Fruit fly (Drosophila melanogaster) whole organism, embryonic: ENCODE results near the gene CG15322.

Experiments used
- Abd-B ChIP-seq: fragments of 200-800 bp; sonication (Bioruptor generic); optimal IDR thresholded peaks from 2 replicates; lab custom pipeline; 2018; ENCODE audit warnings: missing biosample characterization, mild to moderate bottlenecking, missing genetic modification characterization, moderate library complexity
- Antp ChIP-seq: fragments of 200-800 bp; sonication (Bioruptor generic); optimal IDR thresholded peaks from 3 replicates; lab custom pipeline; 2016; ENCODE audit warnings: missing biosample characterization, missing genetic modification characterization
- Blimp-1 ChIP-seq: fragments of 200-800 bp; sonication (Bioruptor generic); optimal IDR thresholded peaks from 3 replicates; lab custom pipeline; 2018; ENCODE audit warnings: missing biosample characterization, missing genetic modification characterization, mild to moderate bottlenecking, moderate library complexity, missing genetic modification reagents
- CG10431 ChIP-seq: fragments of 200-800 bp; sonication (Bioruptor generic); optimal IDR thresholded peaks from 3 replicates; lab custom pipeline; 2018; ENCODE audit warnings: missing biosample characterization, mild to moderate bottlenecking, missing genetic modification characterization
- CG11456 ChIP-seq: fragments of 200-800 bp; sonication (Bioruptor generic); IDR thresholded peaks from 3 replicates; pipeline ENCODE4 v1.3.6; 2022; ENCODE audit warnings: missing biosample characterization, missing genetic modification characterization
- CG12219 ChIP-seq: fragments of 200-800 bp; sonication (Bioruptor generic); optimal IDR thresholded peaks from 3 replicates; lab custom pipeline; 2018; ENCODE audit warnings: missing biosample characterization, mild to moderate bottlenecking, missing genetic modification characterization
- CG15073 ChIP-seq: fragments of 200-800 bp; sonication (Bioruptor generic); optimal IDR thresholded peaks from 2 replicates; lab custom pipeline; 2016; ENCODE audit warnings: missing biosample characterization, missing genetic modification characterization
- CG1832 ChIP-seq: fragments of 200-800 bp; sonication (Bioruptor generic); optimal IDR thresholded peaks from 2 replicates; lab custom pipeline; 2017; ENCODE audit warnings: missing biosample characterization, mild to moderate bottlenecking, missing genetic modification characterization, inconsistent platforms
- CG31388 ChIP-seq: fragments of 200-800 bp; sonication (Bioruptor generic); optimal IDR thresholded peaks from 2 replicates; lab custom pipeline; 2016; ENCODE audit warnings: missing biosample characterization, missing genetic modification characterization
- CG32767 ChIP-seq: fragments of 200-800 bp; sonication (Bioruptor generic); IDR thresholded peaks from 2 replicates; pipeline ENCODE4 v1.3.6; 2022; ENCODE audit warnings: missing biosample characterization, missing genetic modification characterization
- CG3281 ChIP-seq: fragments of 200-800 bp; sonication (Bioruptor generic); optimal IDR thresholded peaks from 3 replicates; lab custom pipeline; 2017; ENCODE audit warnings: missing biosample characterization, mild to moderate bottlenecking, missing genetic modification characterization
- CG3995 ChIP-seq: fragments of 200-800 bp; sonication (Bioruptor generic); optimal IDR thresholded peaks from 3 replicates; lab custom pipeline; 2016; ENCODE audit warnings: missing biosample characterization, missing genetic modification characterization
- CG4328 ChIP-seq: fragments of 200-800 bp; sonication (Bioruptor generic); optimal IDR thresholded peaks from 3 replicates; lab custom pipeline; 2017; ENCODE audit warnings: missing biosample characterization, missing genetic modification reagents, missing genetic modification characterization
- CG5180 ChIP-seq: fragments of 200-800 bp; sonication (Bioruptor generic); optimal IDR thresholded peaks from 3 replicates; lab custom pipeline; 2017; ENCODE audit warnings: missing biosample characterization, missing genetic modification characterization, mild to moderate bottlenecking, moderate library complexity, missing genetic modification reagents
- CG6683 ChIP-seq: fragments of 200-800 bp; sonication (Bioruptor generic); optimal IDR thresholded peaks from 2 replicates; lab custom pipeline; 2017; ENCODE audit warnings: missing biosample characterization, mild to moderate bottlenecking, missing genetic modification characterization, missing genetic modification reagents
- CG7928 ChIP-seq: fragments of 200-800 bp; sonication (Bioruptor generic); optimal IDR thresholded peaks from 2 replicates; lab custom pipeline; 2017; ENCODE audit warnings: missing biosample characterization, mild to moderate bottlenecking, missing genetic modification characterization
- CG8281 ChIP-seq: fragments of 200-800 bp; sonication (Bioruptor generic); optimal IDR thresholded peaks from 2 replicates; lab custom pipeline; 2018; ENCODE audit warnings: missing biosample characterization, mild to moderate bottlenecking, missing genetic modification characterization, moderate library complexity
- CG8388 ChIP-seq: fragments of 200-800 bp; sonication (Bioruptor generic); optimal IDR thresholded peaks from 2 replicates; lab custom pipeline; 2019; ENCODE audit warnings: missing biosample characterization, mild to moderate bottlenecking, missing genetic modification characterization, moderate library complexity
- CG9437 ChIP-seq: fragments of 200-800 bp; sonication (Bioruptor generic); optimal IDR thresholded peaks from 2 replicates; lab custom pipeline; 2018; ENCODE audit warnings: missing biosample characterization, mild to moderate bottlenecking, missing genetic modification characterization
- Fer1 ChIP-seq: fragments of 200-800 bp; sonication (Bioruptor generic); optimal IDR thresholded peaks from 2 replicates; lab custom pipeline; 2017; ENCODE audit warnings: missing biosample characterization, mild to moderate bottlenecking, missing genetic modification characterization
- Gug ChIP-seq: fragments of 200-800 bp; sonication (Bioruptor generic); IDR thresholded peaks from 4 replicates; pipeline ENCODE4 v1.3.6; 2022; ENCODE audit warnings: missing biosample characterization, missing genetic modification characterization
- HmgD ChIP-seq: fragments of 200-800 bp; sonication (Bioruptor generic); optimal IDR thresholded peaks from 3 replicates; lab custom pipeline; 2016; ENCODE audit warnings: missing biosample characterization, missing genetic modification characterization
- HmgZ ChIP-seq: fragments of 200-800 bp; sonication (Bioruptor generic); optimal IDR thresholded peaks from 2 replicates; lab custom pipeline; 2018; ENCODE audit warnings: missing biosample characterization, mild to moderate bottlenecking, missing genetic modification characterization
- Kr ChIP-seq: fragments of 200-800 bp; sonication (Bioruptor generic); optimal IDR thresholded peaks from 2 replicates; lab custom pipeline; 2017; ENCODE audit warnings: missing biosample characterization, mild to moderate bottlenecking, missing genetic modification characterization
- Meics ChIP-seq: fragments of 200-800 bp; sonication (Bioruptor generic); optimal IDR thresholded peaks from 2 replicates; lab custom pipeline; 2017; ENCODE audit warnings: missing biosample characterization, mild to moderate bottlenecking, missing genetic modification characterization
- Pdp1 ChIP-seq, 2 experiments: fragments of 200-800 bp; sonication (Bioruptor generic); optimal IDR thresholded peaks; 3 replicates each; lab custom pipeline; 2016; ENCODE audit warnings: missing biosample characterization in 2 of 2, missing genetic modification characterization in 2 of 2, mild to moderate bottlenecking in 1 of 2, moderate library complexity in 1 of 2
- Ptx1 ChIP-seq: fragments of 200-800 bp; sonication (Bioruptor generic); IDR thresholded peaks from 2 replicates; pipeline ENCODE4 v1.3.6; 2022; ENCODE audit warnings: missing biosample characterization, missing genetic modification characterization
- Ravus ChIP-seq: fragments of 200-800 bp; sonication (Bioruptor generic); IDR thresholded peaks from 2 replicates; pipeline ENCODE4 v1.3.6; 2022; ENCODE audit warnings: missing biosample characterization, missing genetic modification characterization
- Six4 ChIP-seq: fragments of 200-800 bp; sonication (Bioruptor generic); optimal IDR thresholded peaks from 2 replicates; lab custom pipeline; 2016; ENCODE audit warnings: missing biosample characterization, missing genetic modification characterization
- ab ChIP-seq: fragments of 200-800 bp; sonication (Bioruptor generic); optimal IDR thresholded peaks from 2 replicates; lab custom pipeline; 2016; ENCODE audit warnings: missing biosample characterization, missing genetic modification characterization
- al ChIP-seq: fragments of 200-800 bp; sonication (Bioruptor generic); IDR thresholded peaks from 2 replicates; pipeline ENCODE4 v1.3.6; 2022; ENCODE audit warnings: missing biosample characterization, missing genetic modification characterization
- ase ChIP-seq: fragments of 200-800 bp; sonication (Bioruptor generic); IDR thresholded peaks from 3 replicates; pipeline ENCODE4 v1.3.6; 2022; ENCODE audit warnings: missing biosample characterization, missing genetic modification characterization
- ash1 ChIP-seq: fragments of 200-800 bp; sonication (Bioruptor generic); optimal IDR thresholded peaks from 2 replicates; lab custom pipeline; 2018; ENCODE audit warnings: missing biosample characterization, mild to moderate bottlenecking, missing genetic modification characterization
- crp ChIP-seq, 2 experiments: fragments of 200-800 bp; sonication (Bioruptor generic); optimal IDR thresholded peaks; 2 replicates in 1 of 2; 3 replicates in 1 of 2; lab custom pipeline; 2017; ENCODE audit warnings: missing biosample characterization in 2 of 2, missing genetic modification characterization in 2 of 2, mild to moderate bottlenecking in 1 of 2, moderate library complexity in 1 of 2
- eyg ChIP-seq: fragments of 200-800 bp; sonication (Bioruptor generic); optimal IDR thresholded peaks from 3 replicates; lab custom pipeline; 2016; ENCODE audit warnings: missing biosample characterization, missing genetic modification characterization
- fru ChIP-seq: fragments of >200 bp; optimal IDR thresholded peaks from 2 replicates; lab custom pipeline; 2017
- gcm ChIP-seq: fragments of 200-800 bp; sonication (Bioruptor generic); optimal IDR thresholded peaks from 2 replicates; lab custom pipeline; 2019; ENCODE audit warnings: missing biosample characterization, mild to moderate bottlenecking, missing genetic modification characterization, moderate library complexity
- gro ChIP-seq: fragments of 200-800 bp; sonication (Bioruptor generic); optimal IDR thresholded peaks from 2 replicates; lab custom pipeline; 2016; ENCODE audit warnings: missing biosample characterization, missing genetic modification characterization
- jumu ChIP-seq: fragments of 200-800 bp; sonication (Bioruptor generic); optimal IDR thresholded peaks from 3 replicates; lab custom pipeline; 2016; ENCODE audit warnings: missing biosample characterization, missing genetic modification characterization
- mld ChIP-seq: fragments of 200-800 bp; sonication (Bioruptor generic); IDR thresholded peaks from 3 replicates; pipeline ENCODE4 v1.3.6; 2022; ENCODE audit warnings: missing biosample characterization, missing genetic modification characterization; ENCODE audit not compliant: partially characterized antibody
- pros ChIP-seq: fragments of 200-800 bp; sonication (Bioruptor generic); optimal IDR thresholded peaks from 3 replicates; lab custom pipeline; 2019; ENCODE audit warnings: missing biosample characterization, mild to moderate bottlenecking, missing genetic modification characterization, moderate library complexity
- sens ChIP-seq: fragments of 200-800 bp; sonication (Bioruptor generic); peaks from one replicate; lab custom pipeline; 2016; ENCODE audit warnings: missing biosample characterization, missing genetic modification characterization
- sim ChIP-seq: fragments of 200-800 bp; sonication (Bioruptor generic); IDR thresholded peaks from 2 replicates; pipeline ENCODE4 v1.3.6; 2022; ENCODE audit warnings: missing biosample characterization, missing genetic modification characterization
- slbo ChIP-seq: fragments of 200-800 bp; sonication (Bioruptor generic); IDR thresholded peaks from 2 replicates; pipeline ENCODE4 v1.3.6; 2022; ENCODE audit warnings: missing biosample characterization, missing genetic modification characterization
- sna ChIP-seq: fragments of 200-800 bp; sonication (Bioruptor generic); IDR thresholded peaks from 2 replicates; pipeline ENCODE4 v1.3.6; 2022; ENCODE audit warnings: missing biosample characterization, missing genetic modification characterization; ENCODE audit not compliant: partially characterized antibody
- stwl ChIP-seq: fragments of 200-800 bp; sonication (Bioruptor generic); optimal IDR thresholded peaks from 3 replicates; lab custom pipeline; 2018; ENCODE audit warnings: missing biosample characterization, mild to moderate bottlenecking, missing genetic modification characterization, moderate library complexity
- unpg ChIP-seq: fragments of 200-800 bp; sonication (Bioruptor generic); optimal IDR thresholded peaks from 3 replicates; lab custom pipeline; 2018; ENCODE audit warnings: missing biosample characterization, mild to moderate bottlenecking, missing genetic modification characterization, moderate library complexity
- wek ChIP-seq: fragments of 200-800 bp; sonication (Bioruptor generic); optimal IDR thresholded peaks from 3 replicates; lab custom pipeline; 2018; ENCODE audit warnings: missing biosample characterization, mild to moderate bottlenecking, missing genetic modification characterization, moderate library complexity

Gene CG15322

dm6 chrX:20165773-20166412 is 32.5 kb downstream of the CG15322 start, which contains the start of gene Phf7 (continued):
- TF ChIP-seq Abd-B (peak; percentile 85), mld (GFP tag; lab: Robert Waterston, UW) (peak; percentile 65; the same call in 1 of the 3 replicates), CG3995 (GFP tag; lab: Kevin White, UChicago) (peak; percentile 12), Pdp1 (GFP tag; optimal IDR thresholded peaks at IDR 0.05; lab: Kevin White, UChicago) (no peak), CG31388 (GFP tag; lab: Kevin White, UChicago) (no peak), HmgD (GFP tag; lab: Kevin White, UChicago) (peak; percentile 34), Blimp-1 (GFP tag; lab: Kevin White, UChicago) (no peak), CG12219 (no peak), CG15073 (GFP tag; lab: Kevin White, UChicago) (no peak), gro (no peak), CG1832 (GFP tag; lab: Kevin White, UChicago) (no peak), sens (GFP tag; lab: Kevin White, UChicago) (peak; percentile 53), Fer1 (no peak), CG3281 (GFP tag; lab: Kevin White, UChicago) (no peak), gcm (no peak), CG8388 (GFP tag; lab: Kevin White, UChicago) (no peak), Ptx1 (GFP tag; lab: Robert Waterston, UW) (no peak), al (GFP tag; lab: Robert Waterston, UW) (no peak), CG11456 (GFP tag; lab: Robert Waterston, UW) (no peak), CG7928 (GFP tag; lab: Kevin White, UChicago) (no peak), crp (GFP tag; optimal IDR thresholded peaks at IDR 0.05; lab: Kevin White, UChicago) (no peak), CG6683 (GFP tag; lab: Kevin White, UChicago) (no peak), unpg (GFP tag; lab: Kevin White, UChicago) (no peak), CG5180 (GFP tag; lab: Kevin White, UChicago) (no peak), eyg (GFP tag; lab: Kevin White, UChicago) (no peak), CG4328 (GFP tag; lab: Kevin White, UChicago) (no peak), Kr (no peak), slbo (peak; percentile 11; the same call in 1 of the 2 replicates), Six4 (GFP tag; lab: Kevin White, UChicago) (no peak), ash1 (GFP tag; lab: Kevin White, UChicago) (no peak), sim (GFP tag; lab: Robert Waterston, UW) (no peak), HmgZ (peak; percentile 1), ab (GFP tag; lab: Kevin White, UChicago) (no peak), CG8281 (tag; lab: Kevin White, UChicago) (no peak), pros (GFP tag; lab: Kevin White, UChicago) (no peak), wek (no peak), ase (GFP tag; lab: Robert Waterston, UW) (no peak), Antp (GFP tag; lab: Kevin White, UChicago) (no peak), Gug (GFP tag; lab: Robert Waterston, UW) (no peak), fru (no peak), CG9437 (GFP tag; lab: Kevin White, UChicago) (no peak), jumu (peak; percentile 18), CG32767 (no peak), stwl (tag; lab: Kevin White, UChicago) (peak; percentile 74), Meics (GFP tag; lab: Kevin White, UChicago) (no peak), Ravus (GFP tag; lab: Robert Waterston, UW) (no peak), CG10431 (GFP tag; lab: Kevin White, UChicago) (no peak), sna (GFP tag; lab: Robert Waterston, UW) (peak; percentile 58)
